Fruit fly (Drosophila melanogaster): Measurements from ENCODE around the gene msk.

The msk gene

dm6 chr3L:8091650-8092068 is 24.3 kb upstream of the msk start, which contains the start of gene CG7565 (continued):
- peak; percentile 49 for TF ChIP-seq CG4617 (GFP tag; optimal IDR thresholded peaks at IDR 0.05; ENCODE audit: borderline replicate concordance)
- peak; percentile 24 for TF ChIP-seq salm (tag; optimal IDR thresholded peaks at IDR 0.05)
- peak; percentile 62 for TF ChIP-seq CG13624 (GFP tag; optimal IDR thresholded peaks at IDR 0.05)
- peak; percentile 25 for TF ChIP-seq CG18011 (GFP tag; optimal IDR thresholded peaks at IDR 0.05)
- TF ChIP-seq oc (tag; optimal IDR thresholded peaks at IDR 0.05) = peak; percentile 23
- TF ChIP-seq HLH54F (GFP tag; optimal IDR thresholded peaks at IDR 0.05) = peak; percentile 55
- TF ChIP-seq CG15479 (GFP tag; optimal IDR thresholded peaks at IDR 0.05) = no peak
- TF ChIP-seq ato (GFP tag; IDR thresholded peaks at IDR 0.05; ENCODE audit: partially characterized antibody) = no peak
- peak; percentile 3 for TF ChIP-seq grn (GFP tag; optimal IDR thresholded peaks at IDR 0.05)
- peak; percentile 35 for TF ChIP-seq Fer3 (tag; optimal IDR thresholded peaks at IDR 0.05)
- no peak for TF ChIP-seq CG17328 (GFP tag; IDR thresholded peaks at IDR 0.05)
- TF ChIP-seq inv (GFP tag; IDR thresholded peaks at IDR 0.05; ENCODE audit: partially characterized antibody) = no peak
- TF ChIP-seq CG3838 (GFP tag; optimal IDR thresholded peaks at IDR 0.05) = no peak
- no peak for TF ChIP-seq CG43689 (GFP tag; IDR thresholded peaks at IDR 0.05)
- TF ChIP-seq Bgb (GFP tag; IDR thresholded peaks at IDR 0.05; ENCODE audit: partially characterized antibody) = peak; percentile 54
- peak; percentile 56 for TF ChIP-seq CG13296 (GFP tag; optimal IDR thresholded peaks at IDR 0.05)
- no peak for TF ChIP-seq TFAM (GFP tag; optimal IDR thresholded peaks at IDR 0.05)
- TF ChIP-seq CG3847 (GFP tag; IDR thresholded peaks at IDR 0.05) = peak; percentile 49
- TF ChIP-seq zen (tag; optimal IDR thresholded peaks at IDR 0.05) = no peak
- peak; percentile 17 to 64 for TF ChIP-seq dpn (GFP tag; optimal IDR thresholded peaks at IDR 0.05)
- no peak for TF ChIP-seq gt (GFP tag; IDR thresholded peaks at IDR 0.05)
- TF ChIP-seq stc (GFP tag; IDR thresholded peaks at IDR 0.05) = no peak
- TF ChIP-seq vnd (GFP tag; IDR thresholded peaks at IDR 0.05; ENCODE audit: partially characterized antibody) = no peak
- no peak for TF ChIP-seq Lhr (GFP tag; optimal IDR thresholded peaks at IDR 0.05)
- peak; percentile 43 for TF ChIP-seq CG10462 (GFP tag; optimal IDR thresholded peaks at IDR 0.05)
- no peak for TF ChIP-seq esg (GFP tag; conservative IDR thresholded peaks at IDR 0.05)
- TF ChIP-seq btn (GFP tag; optimal IDR thresholded peaks at IDR 0.05) = no peak
- TF ChIP-seq Dad (GFP tag; optimal IDR thresholded peaks at IDR 0.05) = peak; percentile 26
- TF ChIP-seq Dref (GFP tag; IDR thresholded peaks at IDR 0.05) = no peak
- peak; percentile 45 for TF ChIP-seq Antp (GFP tag; optimal IDR thresholded peaks at IDR 0.05)
- no peak for TF ChIP-seq hth (optimal IDR thresholded peaks at IDR 0.05)
- TF ChIP-seq jumu (GFP tag; optimal IDR thresholded peaks at IDR 0.05) = peak; percentile 12
- no peak for TF ChIP-seq CG14860 (GFP tag; IDR thresholded peaks at IDR 0.05; ENCODE audit: partially characterized antibody)
- TF ChIP-seq crc (GFP tag; optimal IDR thresholded peaks at IDR 0.05) = peak; percentile 9
- peak; percentile 62 for TF ChIP-seq Hand (GFP tag; optimal IDR thresholded peaks at IDR 0.05)
- TF ChIP-seq CG33213 (GFP tag; optimal IDR thresholded peaks at IDR 0.05) = no peak
- TF ChIP-seq CG10431 (GFP tag; optimal IDR thresholded peaks at IDR 0.05) = no peak
- no peak for TF ChIP-seq CG4730 (GFP tag; IDR thresholded peaks at IDR 0.05)
- TF ChIP-seq danr (GFP tag; IDR thresholded peaks at IDR 0.05) = no peak
- TF ChIP-seq CG10267 (tag; optimal IDR thresholded peaks at IDR 0.05) = peak; percentile 93
- no peak for TF ChIP-seq Doc2 (GFP tag; IDR thresholded peaks at IDR 0.05)
- peak; percentile 20 for TF ChIP-seq trem (tag; optimal IDR thresholded peaks at IDR 0.05)
- peak; percentile 70; the same call in 2 of the 3 replicates for TF ChIP-seq CG34224 (GFP tag; IDR thresholded peaks at IDR 0.05; ENCODE audit: partially characterized antibody)
- peak; percentile 67 for TF ChIP-seq Hmr (GFP tag; optimal IDR thresholded peaks at IDR 0.05)
- TF ChIP-seq sc (optimal IDR thresholded peaks at IDR 0.05) = no peak
- TF ChIP-seq sc (GFP tag; optimal IDR thresholded peaks at IDR 0.05) = no peak
- peak; percentile 60; the same call in 1 of the 3 replicates for TF ChIP-seq so (GFP tag; IDR thresholded peaks at IDR 0.05)
- TF ChIP-seq pnt (GFP tag; optimal IDR thresholded peaks at IDR 0.05) = no peak
- TF ChIP-seq sqz (GFP tag; optimal IDR thresholded peaks at IDR 0.05) = peak; percentile 77
- no peak for TF ChIP-seq shn (GFP tag; optimal IDR thresholded peaks at IDR 0.05)
- peak; percentile 26; the same call in 1 of the 2 replicates for TF ChIP-seq NFAT (GFP tag; IDR thresholded peaks at IDR 0.05)
- no peak for TF ChIP-seq Mes4 (GFP tag; optimal IDR thresholded peaks at IDR 0.05)

All from whole organism, embryonic.